Fruit fly (Drosophila melanogaster) S2 (cell line): ENCODE results near the gene Rala.
A peak's percentile ranks its signal among the peaks of the same experiment; 100 is the strongest.

ENCODE experiments used
- CG8478 ChIP-seq: fragments of >200 bp; optimal IDR thresholded peaks from 2 replicates; lab custom pipeline; 2018
- CTCF ChIP-seq, 2 experiments: fragments of >200 bp; optimal IDR thresholded peaks; 2 replicates each; lab custom pipeline; 2018

The Rala gene

DNA sequence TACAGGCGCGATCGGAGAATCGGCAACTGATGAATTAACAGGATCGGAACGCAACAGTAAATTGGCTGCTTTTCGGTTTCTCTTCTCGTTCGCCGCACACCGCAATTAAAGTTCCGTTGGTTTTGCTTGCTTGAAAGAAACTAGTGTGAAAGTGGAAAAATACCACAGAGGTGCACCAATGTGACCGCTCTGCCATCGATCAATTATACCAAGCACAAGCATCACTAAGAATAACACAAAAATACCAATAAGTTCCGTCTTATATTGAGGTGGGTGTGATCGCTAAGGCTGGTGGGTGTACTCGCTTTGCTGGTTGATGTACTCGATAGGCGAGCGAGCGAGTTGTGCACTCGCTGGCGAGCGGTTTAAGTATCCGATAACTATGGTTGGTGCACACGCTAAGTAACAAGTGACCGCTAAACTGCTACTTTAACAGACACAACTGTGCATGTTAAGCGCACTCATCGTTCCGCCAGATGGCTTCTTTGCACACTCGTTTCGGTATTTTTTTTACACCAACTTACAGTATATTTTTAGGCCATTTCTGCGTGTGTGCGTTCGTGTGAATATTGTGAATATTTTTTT lies at the start of gene Rala, which contains the start of gene Tlk:
TSS of gene Rala (minus strand) at position 156 of the 585 bp plus-strand sequence.
TSS of gene Tlk (plus strand) at position 528 of the 585 bp plus-strand sequence.
- no peak for TF ChIP-seq CG8478 (lab: Kevin White, UChicago)
- TF ChIP-seq CTCF (optimal IDR thresholded peaks at IDR 0.05; lab: Kevin White, UChicago) = peak; percentile 97 to 99

DNA sequence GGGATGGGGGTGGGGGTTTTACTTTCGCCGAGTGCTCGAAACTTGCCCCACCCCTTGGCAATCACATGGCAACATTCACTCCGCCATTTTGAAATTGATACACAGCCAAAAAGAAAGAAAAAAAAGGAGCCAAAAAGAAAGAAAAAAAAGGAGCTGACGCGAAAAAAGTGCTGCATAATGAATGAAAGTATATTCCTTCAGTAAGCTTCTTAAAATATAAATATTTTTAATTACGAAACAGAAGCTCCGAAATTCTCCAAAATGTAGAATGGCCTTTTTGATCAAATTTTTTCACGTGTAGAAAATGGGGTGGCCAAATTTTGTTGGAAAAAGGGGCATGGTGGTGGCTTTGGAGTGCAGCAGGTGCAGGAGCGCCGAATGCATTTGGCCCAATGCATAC lies 48.8 kb upstream of the Rala start:
- TF ChIP-seq CG8478 (lab: Kevin White, UChicago) (no peak), CTCF (optimal IDR thresholded peaks at IDR 0.05; lab: Kevin White, UChicago) (no peak)

DNA sequence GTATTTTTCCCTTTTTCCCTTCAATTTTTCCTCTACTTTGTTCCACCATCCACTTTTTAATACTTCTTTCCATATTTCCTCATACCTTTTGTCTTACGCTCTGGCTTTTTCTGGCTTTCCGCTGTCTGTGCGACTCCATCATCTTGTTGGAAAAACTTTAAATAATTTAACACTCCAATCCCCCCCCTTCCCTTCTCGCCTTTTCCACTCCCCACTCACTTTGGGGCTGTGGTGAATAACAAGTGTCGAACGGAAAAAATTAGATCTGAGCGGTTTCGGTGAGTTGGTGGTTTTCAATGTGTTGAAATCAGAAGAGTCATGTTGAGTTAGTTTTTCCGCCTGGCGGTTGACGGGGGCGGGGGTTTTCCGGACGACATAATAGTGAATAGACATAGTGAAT lies 47.6 kb upstream of the Rala start:
- TF ChIP-seq CG8478 (lab: Kevin White, UChicago) = no peak
- no peak for TF ChIP-seq CTCF (optimal IDR thresholded peaks at IDR 0.05; lab: Kevin White, UChicago)

DNA sequence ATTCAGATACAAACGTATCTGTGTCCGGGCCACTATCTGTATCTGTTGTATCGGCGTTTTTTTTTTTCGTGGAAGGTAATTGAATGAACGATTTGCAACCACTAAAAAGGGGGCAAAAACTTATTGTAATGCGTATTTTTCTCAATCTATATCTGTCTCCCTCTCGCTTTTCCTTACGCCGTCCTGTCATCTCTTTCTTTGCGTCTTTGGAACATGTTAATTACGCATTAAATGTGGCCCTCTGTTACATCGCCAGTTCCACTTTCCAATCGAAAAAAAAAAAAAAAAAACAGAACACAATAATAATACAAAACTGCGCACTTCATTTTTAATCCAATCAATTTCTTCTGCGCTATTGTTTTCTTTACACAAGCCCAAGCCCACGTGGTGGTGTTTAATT lies 44.8 kb upstream of the Rala start:
- no peak for TF ChIP-seq CG8478 (lab: Kevin White, UChicago)
- TF ChIP-seq CTCF (optimal IDR thresholded peaks at IDR 0.05; lab: Kevin White, UChicago) = no peak

DNA sequence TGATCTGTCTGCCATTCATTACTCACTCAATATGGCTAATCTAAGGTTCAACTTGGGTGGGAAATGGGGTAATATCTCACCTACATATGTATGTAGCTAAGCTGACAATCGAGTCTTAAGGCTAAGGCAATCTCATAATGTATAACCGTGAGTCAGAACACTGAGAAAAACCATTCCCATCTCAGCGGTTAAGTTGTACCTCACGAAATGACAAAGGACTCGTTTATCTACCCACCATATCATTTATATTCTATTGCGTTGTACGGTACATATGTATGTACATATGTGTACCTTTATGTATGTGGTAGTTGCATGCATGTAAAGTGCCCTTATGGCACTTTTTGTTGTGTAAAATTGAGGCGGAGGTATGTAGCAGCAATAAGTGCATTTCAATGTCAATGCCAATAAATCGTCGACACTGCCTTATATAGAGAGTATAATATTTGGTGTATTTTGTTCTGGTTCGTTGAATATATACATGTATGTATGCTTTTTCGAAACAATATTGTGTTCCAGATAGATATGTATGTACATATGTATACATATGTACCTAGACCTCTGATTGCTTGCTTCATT lies 43.6 kb upstream of the Rala start:
- TF ChIP-seq CG8478 (lab: Kevin White, UChicago) (no peak), CTCF (optimal IDR thresholded peaks at IDR 0.05; lab: Kevin White, UChicago) (no peak)

DNA sequence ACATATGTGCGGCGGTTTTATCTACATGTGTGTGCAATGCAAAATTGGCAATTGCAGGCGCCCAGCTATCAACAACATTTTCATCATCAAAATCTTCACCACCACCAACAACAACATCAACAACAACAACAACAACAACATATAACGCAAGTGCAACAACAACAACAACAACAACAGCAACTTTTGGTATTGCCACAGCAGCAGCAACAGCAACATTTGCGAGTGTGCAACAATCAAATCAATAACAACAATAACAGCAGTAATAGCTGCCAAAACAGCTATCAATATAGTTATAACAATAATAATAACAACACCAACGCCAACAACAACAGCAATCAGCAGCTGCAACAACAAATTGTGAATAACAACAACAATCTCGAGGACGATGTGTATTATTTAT lies 43.0 kb upstream of the Rala start:
- no peak for TF ChIP-seq CG8478 (lab: Kevin White, UChicago)
- TF ChIP-seq CTCF (optimal IDR thresholded peaks at IDR 0.05; lab: Kevin White, UChicago) = no peak

DNA sequence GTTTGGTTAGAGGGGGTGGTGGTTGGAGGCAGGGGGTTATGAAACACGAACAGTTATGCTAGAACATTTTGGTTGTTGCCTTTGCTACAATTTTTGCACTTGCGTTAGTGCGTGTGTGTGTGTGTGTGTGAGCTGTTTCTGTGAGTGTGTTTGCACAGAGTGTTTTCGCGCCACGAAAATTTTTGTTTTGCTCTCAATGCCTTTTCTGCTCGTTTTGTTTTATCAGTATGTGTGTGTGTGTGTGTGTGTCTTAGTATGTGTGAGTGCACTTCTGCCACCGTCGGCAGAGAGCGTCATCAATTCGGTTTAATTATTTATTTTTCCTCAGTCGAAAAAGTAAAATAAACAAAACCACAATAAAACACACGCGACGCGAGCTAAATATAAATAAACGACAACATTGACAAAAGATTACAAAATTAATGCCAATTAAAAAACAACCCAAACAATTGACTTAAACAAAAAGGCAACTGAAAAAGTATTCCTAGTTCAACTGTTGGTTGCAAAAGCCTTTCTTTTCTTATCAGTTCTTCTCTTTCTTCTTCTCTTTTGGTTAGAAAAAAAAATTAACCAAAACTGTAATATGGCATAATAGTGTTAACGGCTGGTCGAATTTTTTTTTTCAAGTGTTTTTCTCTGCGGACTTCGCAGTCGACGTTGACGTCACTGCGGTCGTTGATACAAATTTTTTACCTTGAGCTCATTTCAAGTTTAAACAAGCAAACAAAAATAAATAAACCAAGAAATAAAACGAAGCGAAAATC lies 42.1 kb upstream of the Rala start:
- TF ChIP-seq CG8478 (lab: Kevin White, UChicago) (no peak), CTCF (optimal IDR thresholded peaks at IDR 0.05; lab: Kevin White, UChicago) (no peak)

DNA sequence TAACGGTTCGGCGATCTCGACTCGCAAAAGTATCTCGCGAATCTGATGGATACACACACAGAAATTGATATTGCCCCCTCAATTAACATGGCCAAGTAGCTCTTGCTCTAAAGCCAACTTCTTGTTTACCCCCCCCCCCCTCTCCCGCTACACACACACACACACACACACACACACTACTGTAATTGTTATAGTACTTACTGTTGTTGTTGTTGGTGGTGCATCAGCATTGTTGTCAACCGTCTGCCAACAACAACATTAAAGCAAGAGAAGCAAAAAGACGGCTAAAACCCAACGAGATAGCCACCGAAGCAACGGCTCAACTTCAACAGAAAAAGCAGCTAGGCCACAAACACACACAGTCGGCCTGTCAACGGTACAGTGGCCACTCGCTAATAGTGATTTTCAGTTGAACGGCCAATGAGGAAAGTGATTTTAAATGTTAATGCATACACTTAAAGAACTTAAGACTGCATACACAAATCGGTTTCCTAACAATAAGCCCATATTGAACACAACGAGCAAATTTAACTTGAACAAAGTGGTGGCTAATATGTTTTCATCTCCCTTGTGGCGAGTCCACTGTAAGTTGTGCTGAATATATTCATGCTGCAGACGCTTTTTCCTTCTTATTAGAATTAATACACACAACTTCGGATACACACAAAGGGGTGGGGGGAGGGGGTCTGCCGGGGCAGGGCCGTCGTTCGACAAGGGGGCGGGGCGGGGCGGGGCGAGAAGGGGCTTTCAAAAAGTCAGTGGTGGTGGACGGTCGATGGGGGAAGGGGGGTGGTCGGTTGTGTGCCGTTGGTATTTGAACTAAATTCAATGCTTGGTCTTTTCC lies 31.0 kb upstream of the Rala start:
- TF ChIP-seq CG8478 (lab: Kevin White, UChicago) (no peak), CTCF (optimal IDR thresholded peaks at IDR 0.05; lab: Kevin White, UChicago) (no peak)

DNA sequence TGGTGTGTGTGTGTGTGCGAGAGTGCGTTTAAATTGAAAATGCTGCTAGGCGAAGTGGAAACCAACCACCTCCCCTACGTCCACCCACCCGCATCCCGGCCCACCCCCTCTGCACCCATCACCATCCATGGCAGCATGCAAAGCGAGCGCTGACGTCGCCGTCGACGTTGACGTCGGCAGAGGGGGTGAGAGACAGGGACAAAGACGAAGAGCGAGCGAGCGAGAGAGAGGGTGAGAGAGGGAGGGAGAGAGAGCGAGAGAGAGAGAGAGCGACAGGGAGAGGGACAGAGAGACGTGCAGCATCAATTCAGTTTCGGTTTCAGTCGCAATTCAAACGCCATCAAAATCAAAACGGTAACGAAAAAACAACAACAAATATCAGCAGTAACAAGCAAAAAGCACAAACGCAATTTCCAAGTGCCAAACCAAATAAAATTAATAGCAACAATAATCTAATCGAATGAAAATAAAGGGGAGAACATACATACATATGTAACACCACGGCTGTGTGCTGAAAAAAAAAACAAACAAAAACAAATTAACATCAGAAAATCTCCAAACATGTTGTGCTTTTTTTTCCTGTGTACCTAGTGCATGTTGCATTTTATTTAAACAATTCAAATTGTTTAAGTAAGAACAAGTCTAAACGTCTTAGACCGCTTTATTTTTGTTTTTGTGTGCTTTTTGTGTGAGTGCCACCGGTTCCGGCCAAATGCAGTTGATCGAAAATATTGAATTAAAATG lies 29.5 kb upstream of the Rala start:
- TF ChIP-seq CG8478 (lab: Kevin White, UChicago) (no peak), CTCF (optimal IDR thresholded peaks at IDR 0.05; lab: Kevin White, UChicago) (no peak)

DNA sequence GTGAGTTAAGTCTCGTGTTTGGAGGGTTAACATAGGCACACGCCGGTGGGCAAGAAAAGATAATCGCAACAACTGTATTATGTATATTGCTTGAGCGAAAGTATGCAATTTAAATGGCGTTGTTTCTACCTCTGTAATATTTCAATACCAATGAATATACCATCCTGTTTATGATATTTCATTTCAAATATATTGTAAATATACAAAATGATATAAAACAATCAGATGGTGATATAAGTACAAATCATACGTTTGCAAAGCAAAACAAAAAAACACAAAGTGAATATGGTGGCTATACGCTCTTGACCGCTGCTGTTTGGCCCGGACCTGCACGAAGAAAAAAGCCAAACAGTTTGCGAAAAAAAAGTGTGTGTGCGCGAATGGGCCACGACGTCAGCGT lies 28.8 kb upstream of the Rala start:
- TF ChIP-seq CG8478 (lab: Kevin White, UChicago) (no peak), CTCF (optimal IDR thresholded peaks at IDR 0.05; lab: Kevin White, UChicago) (no peak)

DNA sequence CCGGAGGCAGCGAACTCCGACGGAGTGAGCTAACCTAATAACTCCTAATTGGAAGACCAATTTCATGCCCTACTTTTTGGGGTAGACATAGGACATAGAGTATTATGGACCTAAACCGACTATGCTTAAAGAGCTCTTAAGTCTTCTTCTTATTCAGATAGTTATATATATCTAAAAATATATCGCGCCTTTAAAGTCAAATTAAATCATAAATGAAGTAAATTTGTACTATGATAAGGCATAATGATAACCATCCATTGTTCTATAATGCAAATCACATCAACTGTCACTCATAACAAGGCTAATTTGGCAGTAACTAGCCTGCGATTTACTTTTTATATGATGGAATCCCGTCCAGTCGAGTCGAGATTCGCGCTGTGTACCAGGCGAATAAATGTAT lies 28.1 kb upstream of the Rala start:
- TF ChIP-seq CTCF (optimal IDR thresholded peaks at IDR 0.05; lab: Kevin White, UChicago) = no peak
- TF ChIP-seq CG8478 (lab: Kevin White, UChicago) = no peak

DNA sequence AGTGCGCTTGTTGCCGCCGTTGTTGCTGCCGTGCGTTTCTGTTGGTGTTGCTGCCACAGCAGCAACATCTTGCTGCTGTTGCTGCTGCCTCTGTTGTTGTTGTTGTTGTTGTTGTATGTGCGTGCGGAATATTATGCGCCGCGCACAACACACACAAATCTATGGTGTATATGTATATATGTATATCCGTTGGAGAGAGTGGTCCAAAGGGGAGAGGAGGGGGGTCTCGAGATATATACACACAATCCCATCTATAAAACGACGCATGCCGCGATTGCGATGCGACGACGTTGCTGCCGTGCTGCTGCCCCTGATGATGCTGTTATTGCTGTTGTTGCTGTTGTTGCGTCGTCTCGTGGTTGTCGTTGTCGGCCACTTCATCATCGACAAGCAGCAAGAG lies 27.5 kb upstream of the Rala start:
- TF ChIP-seq CTCF (optimal IDR thresholded peaks at IDR 0.05; lab: Kevin White, UChicago) (no peak), CG8478 (lab: Kevin White, UChicago) (no peak)

DNA sequence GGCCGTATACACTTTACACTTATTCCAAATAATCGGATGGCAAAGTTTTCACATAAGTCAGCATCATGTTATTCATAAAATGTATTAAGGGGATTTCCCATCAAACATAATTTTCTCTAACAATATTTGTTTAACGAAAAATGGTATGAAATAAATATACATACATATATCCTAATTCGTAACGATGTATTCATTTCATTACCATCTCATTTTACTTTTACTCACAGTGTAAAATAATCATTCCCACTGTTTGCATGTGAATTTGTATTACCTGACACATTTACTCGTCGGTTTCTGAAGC lies 25.8 kb upstream of the Rala start:
- TF ChIP-seq CG8478 (lab: Kevin White, UChicago) (no peak), CTCF (optimal IDR thresholded peaks at IDR 0.05; lab: Kevin White, UChicago) (no peak)
